Worm (Caenorhabditis elegans) whole organism, L1 larva: ENCODE data around the gene his-48.

Source experiments
- C16A3.4 ChIP-seq: fragments of 150-350 bp; optimal IDR thresholded peaks from 2 replicates; lab custom pipeline; 2014; ENCODE audit warnings: missing biosample characterization, missing genetic modification characterization
- C34B4.2 ChIP-seq: sonication (generic microtip); optimal IDR thresholded peaks from 2 replicates; lab custom pipeline; 2017; ENCODE audit warnings: mild to moderate bottlenecking, missing genetic modification characterization, missing compliant biosample characterization
- Y116A8C.19 ChIP-seq: sonication (generic microtip); optimal IDR thresholded peaks from 2 replicates; lab custom pipeline; 2016; ENCODE audit warnings: missing compliant biosample characterization, missing genetic modification characterization, borderline replicate concordance
- alr-1 ChIP-seq: fragments of 200-800 bp; sonication (Bioruptor generic); optimal IDR thresholded peaks from 2 replicates; lab custom pipeline; 2018; ENCODE audit warnings: borderline replicate concordance, mild to moderate bottlenecking, missing genetic modification characterization, missing compliant biosample characterization
- blmp-1 ChIP-seq: fragments of 150-350 bp; optimal IDR thresholded peaks from 2 replicates; lab custom pipeline; 2014; ENCODE audit warnings: missing biosample characterization, missing genetic modification characterization
- ceh-63 ChIP-seq: fragments of 200-800 bp; sonication (Bioruptor generic); optimal IDR thresholded peaks from 2 replicates; lab custom pipeline; 2018; ENCODE audit warnings: mild to moderate bottlenecking, missing genetic modification characterization, missing compliant biosample characterization
- ceh-8 ChIP-seq: fragments of 200-800 bp; sonication (Bioruptor generic); optimal IDR thresholded peaks from 2 replicates; lab custom pipeline; 2018; ENCODE audit warnings: mild to moderate bottlenecking, missing genetic modification characterization, moderate library complexity, missing compliant biosample characterization
- ceh-82 ChIP-seq, 3 experiments: fragments of 150-350 bp in 1 of 3; sonication (generic microtip) in 2 of 3; optimal IDR thresholded peaks; 2 replicates each; lab custom pipeline; 2014 to 2017; ENCODE audit warnings: missing biosample characterization in 3 of 3, missing genetic modification characterization in 3 of 3
- dsc-1 ChIP-seq: sonication (generic microtip); optimal IDR thresholded peaks from 2 replicates; lab custom pipeline; 2016; ENCODE audit warnings: mild to moderate bottlenecking, missing genetic modification characterization, missing compliant biosample characterization
- efl-1 ChIP-seq, 4 experiments: fragments of 150-350 bp; optimal IDR thresholded peaks in 3 of 4; peaks in 1 of 4; 1 replicate in 1 of 4; 2 replicates in 3 of 4; lab custom pipeline; 2014; ENCODE audit warnings: missing biosample characterization in 2 of 4, missing genetic modification characterization in 2 of 4, missing genetic modification reagents in 2 of 4
- egl-13 ChIP-seq: sonication (generic microtip); optimal IDR thresholded peaks from 2 replicates; lab custom pipeline; 2016; ENCODE audit warnings: missing genotype, missing genetic modification reagents, missing genetic modification characterization, missing compliant biosample characterization
- egl-27 ChIP-seq, 2 experiments: fragments of 150-350 bp in 1 of 2; sonication (generic microtip); optimal IDR thresholded peaks; 3 replicates each; lab custom pipeline; 2017 to 2018; ENCODE audit warnings: missing biosample characterization in 2 of 2, missing genetic modification characterization in 2 of 2, missing genetic modification reagents in 2 of 2
- elt-2 ChIP-seq: sonication (generic microtip); optimal IDR thresholded peaks from 2 replicates; lab custom pipeline; 2016; ENCODE audit warnings: missing genetic modification characterization, mild to moderate bottlenecking, inconsistent platforms, missing compliant biosample characterization, missing genetic modification reagents
- elt-3 ChIP-seq, 6 experiments: fragments of 150-350 bp in 1 of 6; sonication (generic microtip); optimal IDR thresholded peaks; 2 replicates each; lab custom pipeline; 2017 to 2018; ENCODE audit warnings: missing biosample characterization in 6 of 6, missing genetic modification characterization in 6 of 6, inconsistent platforms in 1 of 6
- ets-5 ChIP-seq: fragments of 200-800 bp; sonication (Bioruptor generic); IDR thresholded peaks from 2 replicates; pipeline ENCODE4 v1.3.6; 2022; ENCODE audit warnings: missing genetic modification characterization, missing compliant biosample characterization
- fkh-10 ChIP-seq: sonication (generic microtip); optimal IDR thresholded peaks from 2 replicates; lab custom pipeline; 2017; ENCODE audit warnings: missing biosample characterization, missing genetic modification reagents, missing genetic modification characterization
- hlh-17 ChIP-seq: fragments of 200-800 bp; sonication (Bioruptor generic); optimal IDR thresholded peaks from 2 replicates; lab custom pipeline; 2018; ENCODE audit warnings: missing genetic modification characterization, mild to moderate bottlenecking, missing compliant biosample characterization, moderate library complexity, borderline replicate concordance
- lin-14 ChIP-seq: fragments of 200-800 bp; sonication (Bioruptor generic); optimal IDR thresholded peaks from 2 replicates; lab custom pipeline; 2018; ENCODE audit warnings: mild to moderate bottlenecking, missing genetic modification characterization, moderate library complexity, missing compliant biosample characterization
- lin-35 ChIP-seq, 2 experiments: fragments of 150-350 bp; optimal IDR thresholded peaks; 2 replicates each; lab custom pipeline; 2014; ENCODE audit warnings: missing biosample characterization in 2 of 2, missing genetic modification characterization in 2 of 2, missing genetic modification reagents in 2 of 2
- lir-3 ChIP-seq: sonication (generic microtip); optimal IDR thresholded peaks from 2 replicates; lab custom pipeline; 2016; ENCODE audit warnings: mild to moderate bottlenecking, missing genetic modification characterization, moderate library complexity, missing compliant biosample characterization; ENCODE audit not compliant: poor library complexity
- mdl-1 ChIP-seq, 2 experiments: fragments of 150-350 bp; optimal IDR thresholded peaks; 2 replicates each; lab custom pipeline; 2014 to 2017; ENCODE audit warnings: missing biosample characterization in 2 of 2, missing genetic modification characterization in 2 of 2, inconsistent platforms in 1 of 2
- nhr-11 ChIP-seq: fragments of 150-350 bp; optimal IDR thresholded peaks from 2 replicates; lab custom pipeline; 2014; ENCODE audit warnings: missing biosample characterization, missing genetic modification characterization
- nhr-237 ChIP-seq: fragments of 150-350 bp; optimal IDR thresholded peaks from 2 replicates; lab custom pipeline; 2014; ENCODE audit warnings: missing biosample characterization, missing genetic modification characterization
- nhr-28 ChIP-seq: fragments of 150-350 bp; optimal IDR thresholded peaks from 2 replicates; lab custom pipeline; 2014; ENCODE audit warnings: missing biosample characterization, missing genetic modification characterization
- nhr-47 ChIP-seq: sonication (generic microtip); optimal IDR thresholded peaks from 2 replicates; lab custom pipeline; 2016; ENCODE audit warnings: mild to moderate bottlenecking, missing genetic modification characterization, moderate library complexity, missing compliant biosample characterization
- nhr-71 ChIP-seq: sonication (generic microtip); optimal IDR thresholded peaks from 2 replicates; lab custom pipeline; 2016; ENCODE audit warnings: mild to moderate bottlenecking, missing genetic modification characterization, moderate library complexity, missing compliant biosample characterization
- nhr-77 ChIP-seq: fragments of 150-350 bp; optimal IDR thresholded peaks from 2 replicates; lab custom pipeline; 2014; ENCODE audit warnings: missing biosample characterization, missing genetic modification characterization
- nhr-84 ChIP-seq: sonication (generic microtip); optimal IDR thresholded peaks from 2 replicates; lab custom pipeline; 2017; ENCODE audit warnings: missing biosample characterization, missing genetic modification characterization
- nhr-90 ChIP-seq: sonication (generic microtip); optimal IDR thresholded peaks from 2 replicates; lab custom pipeline; 2016; ENCODE audit warnings: mild to moderate bottlenecking, missing genetic modification characterization, missing compliant biosample characterization; ENCODE audit not compliant: poor library complexity
- pqm-1 ChIP-seq: sonication (generic microtip); optimal IDR thresholded peaks from 3 replicates; lab custom pipeline; 2017; ENCODE audit warnings: missing biosample characterization, missing genetic modification characterization
- rnt-1 ChIP-seq: sonication (generic microtip); optimal IDR thresholded peaks from 2 replicates; lab custom pipeline; 2016; ENCODE audit warnings: mild to moderate bottlenecking, missing genetic modification characterization, moderate library complexity, missing compliant biosample characterization
- snpc-4 ChIP-seq: fragments of 150-350 bp; optimal IDR thresholded peaks from 2 replicates; lab custom pipeline; 2014; ENCODE audit warnings: missing biosample characterization, missing genetic modification characterization
- sox-4 ChIP-seq: sonication (generic microtip); optimal IDR thresholded peaks from 2 replicates; lab custom pipeline; 2016; ENCODE audit warnings: missing genetic modification characterization, missing compliant biosample characterization
- sptf-1 ChIP-seq: fragments of 150-350 bp; optimal IDR thresholded peaks from 2 replicates; lab custom pipeline; 2014; ENCODE audit warnings: missing biosample characterization, missing genetic modification characterization
- sup-37 ChIP-seq: fragments of 200-800 bp; sonication (Bioruptor generic); optimal IDR thresholded peaks from 2 replicates; lab custom pipeline; 2018; ENCODE audit warnings: mild to moderate bottlenecking, missing genetic modification characterization, missing compliant biosample characterization
- swsn-7 ChIP-seq: sonication (generic microtip); optimal IDR thresholded peaks from 2 replicates; lab custom pipeline; 2016; ENCODE audit warnings: missing genetic modification characterization, missing compliant biosample characterization
- tbx-2 ChIP-seq: sonication (generic microtip); optimal IDR thresholded peaks from 2 replicates; lab custom pipeline; 2016; ENCODE audit warnings: missing genetic modification characterization, missing compliant biosample characterization
- tlp-1 ChIP-seq: fragments of 150-350 bp; optimal IDR thresholded peaks from 2 replicates; lab custom pipeline; 2014; ENCODE audit warnings: missing biosample characterization, missing genetic modification characterization
- unc-30 ChIP-seq: sonication (generic microtip); optimal IDR thresholded peaks from 2 replicates; lab custom pipeline; 2017; ENCODE audit warnings: missing biosample characterization, missing genetic modification characterization
- unc-86 ChIP-seq: sonication (generic microtip); optimal IDR thresholded peaks from 2 replicates; lab custom pipeline; 2016; ENCODE audit warnings: missing genetic modification characterization, missing compliant biosample characterization
- unc-98 ChIP-seq: fragments of 200-800 bp; sonication (Bioruptor generic); IDR thresholded peaks from 2 replicates; pipeline ENCODE4 v1.3.6; 2022; ENCODE audit warnings: missing genetic modification characterization, missing compliant biosample characterization
- zip-4 ChIP-seq: fragments of 200-800 bp; sonication (Bioruptor generic); optimal IDR thresholded peaks from 2 replicates; lab custom pipeline; 2018; ENCODE audit warnings: mild to moderate bottlenecking, missing genetic modification characterization, moderate library complexity, missing compliant biosample characterization
- ztf-11 ChIP-seq, 2 experiments: sonication (generic microtip); optimal IDR thresholded peaks; 2 replicates each; lab custom pipeline; 2016 to 2017; ENCODE audit warnings: missing genetic modification characterization in 2 of 2, missing biosample characterization in 1 of 2, missing compliant biosample characterization in 1 of 2

his-48 gene

DNA sequence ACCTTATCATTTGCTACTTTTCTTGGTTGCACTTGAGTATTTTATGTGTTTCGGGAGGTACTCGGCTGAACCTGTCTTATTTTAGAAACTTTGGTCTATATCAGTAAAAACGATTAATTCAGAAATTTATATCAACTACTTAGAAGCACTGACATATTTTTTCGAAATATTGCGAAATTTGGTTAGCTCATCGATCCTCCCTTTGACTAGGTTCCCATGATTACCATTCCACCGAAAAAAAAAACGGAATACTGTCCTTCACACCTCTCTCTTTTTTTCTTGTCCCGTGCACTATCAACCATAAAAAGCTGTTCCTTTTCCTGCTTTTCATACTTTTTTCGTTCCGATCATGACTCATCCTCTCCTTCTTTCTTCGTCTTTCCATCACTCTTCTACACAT is 39.3 kb upstream of the his-48 start:
- no peak for TF ChIP-seq dsc-1 (tag; lab: Kevin White, UChicago)
- TF ChIP-seq elt-2 (tag; lab: Kevin White, UChicago), result no peak
- TF ChIP-seq lin-35 (GFP tag; optimal IDR thresholded peaks at IDR 0.05; lab: Kevin White, UChicago), result no peak
- no peak for TF ChIP-seq alr-1 (tag; lab: Kevin White, UChicago)
- TF ChIP-seq nhr-11 (tag; lab: Kevin White, UChicago), result no peak
- no peak for TF ChIP-seq unc-86
- TF ChIP-seq nhr-47 (tag; lab: Kevin White, UChicago), result no peak
- no peak for TF ChIP-seq sox-4
- TF ChIP-seq lir-3, result no peak
- TF ChIP-seq nhr-77 (tag; lab: Kevin White, UChicago), result no peak
- no peak for TF ChIP-seq ceh-63 (GFP tag; lab: Kevin White, UChicago)
- TF ChIP-seq zip-4 (GFP tag; lab: Kevin White, UChicago), result no peak
- no peak for TF ChIP-seq tlp-1 (tag; lab: Kevin White, UChicago)
- no peak for TF ChIP-seq nhr-28 (tag; lab: Kevin White, UChicago)
- TF ChIP-seq nhr-237 (tag; lab: Kevin White, UChicago), result no peak
- TF ChIP-seq sup-37 (GFP tag; lab: Kevin White, UChicago), result no peak
- TF ChIP-seq nhr-71, result no peak
- TF ChIP-seq, all 84 proteins: peak for 0

DNA sequence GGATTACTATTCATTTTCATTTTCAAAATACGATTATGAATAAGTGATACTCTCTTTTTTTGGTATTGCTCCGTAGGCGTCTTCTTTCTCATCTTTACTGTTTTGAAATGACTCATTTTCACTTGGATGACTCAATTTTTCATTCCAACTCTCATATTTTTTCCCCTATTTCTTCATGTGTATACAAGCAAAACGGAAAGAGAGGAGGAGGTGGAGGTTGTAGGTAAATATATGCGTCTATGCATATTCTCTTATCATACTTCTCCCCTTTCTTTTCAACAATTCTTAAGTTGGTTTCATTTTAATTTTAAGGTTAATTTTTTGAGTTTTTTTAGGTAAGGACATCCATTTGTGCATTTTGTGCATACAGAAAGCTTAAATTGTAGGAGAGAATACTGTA is 38.4 kb upstream of the his-48 start:
- TF ChIP-seq elt-2 (tag; lab: Kevin White, UChicago) (peak; percentile 3), Y116A8C.19 (tag; lab: Kevin White, UChicago) (no peak), efl-1 (optimal IDR thresholded peaks at IDR 0.05; lab: Kevin White, UChicago) (no peak), efl-1 (GFP tag; optimal IDR thresholded peaks at IDR 0.05 in 1 of 2; lab: Kevin White, UChicago) (peak in 1 of 2 experiments; percentile 55)
- TF ChIP-seq, all 84 proteins: peak for 2

DNA sequence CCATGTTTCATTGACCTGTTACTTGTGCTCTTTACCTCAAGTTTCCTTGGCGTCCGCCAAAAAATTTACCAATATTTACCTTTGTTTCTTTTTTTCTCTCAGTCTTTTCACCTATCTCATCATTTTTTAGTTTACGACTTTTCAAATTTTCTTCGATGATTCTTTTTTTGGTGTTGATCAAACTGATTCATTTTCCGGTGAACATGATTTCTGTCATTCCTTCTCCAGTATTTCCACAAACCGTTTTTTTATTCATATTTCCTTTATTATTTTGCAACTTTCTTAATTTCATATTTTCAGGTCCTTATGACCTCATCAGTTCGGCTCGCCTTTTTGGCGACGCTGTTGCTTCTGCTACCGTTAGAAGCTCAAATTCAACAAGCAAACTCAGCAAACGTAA is 37.0 kb upstream of the his-48 start, which contains the start of gene F54D1.6:
TSS of gene F54D1.6 (plus strand) at position 301 of the 400 bp plus-strand sequence.
- TF ChIP-seq efl-1 (optimal IDR thresholded peaks at IDR 0.05; lab: Kevin White, UChicago), result no peak
- peak in 1 of 2 experiments; percentile 58 for TF ChIP-seq efl-1 (GFP tag; optimal IDR thresholded peaks at IDR 0.05 in 1 of 2; lab: Kevin White, UChicago)
- TF ChIP-seq ceh-82 (tag; optimal IDR thresholded peaks at IDR 0.05; lab: Kevin White, UChicago), result no peak

DNA sequence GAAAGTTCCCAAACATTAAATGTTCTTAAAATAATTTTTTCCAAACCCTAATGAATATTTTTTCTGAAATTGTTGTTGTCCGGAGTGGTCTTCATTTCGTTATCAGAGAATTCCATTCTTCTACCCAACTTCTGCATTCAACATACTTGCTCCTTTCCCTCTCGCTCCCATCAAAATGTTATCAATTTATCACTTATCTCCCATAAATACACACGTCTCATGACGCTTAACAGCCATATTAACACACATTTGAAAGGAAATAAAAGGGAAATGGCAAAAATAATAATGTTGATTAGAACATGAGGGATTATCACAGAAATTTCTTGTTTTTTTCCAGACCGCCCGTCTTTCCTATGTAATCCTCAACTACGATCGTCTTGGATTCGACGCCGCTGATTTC is 35.6 kb upstream of the his-48 start:
- TF ChIP-seq ceh-8 (GFP tag; lab: Kevin White, UChicago) (no peak), nhr-47 (tag; lab: Kevin White, UChicago) (no peak), sup-37 (GFP tag; lab: Kevin White, UChicago) (no peak), unc-98 (GFP tag; lab: Robert Waterston, UW) (no peak), swsn-7 (tag; lab: Kevin White, UChicago) (no peak), egl-27 (tag; optimal IDR thresholded peaks at IDR 0.05; lab: Kevin White, UChicago) (no peak), elt-2 (tag; lab: Kevin White, UChicago) (peak; percentile 91), hlh-17 (GFP tag; lab: Kevin White, UChicago) (no peak), sptf-1 (no peak), rnt-1 (no peak), sox-4 (no peak), lin-35 (GFP tag; optimal IDR thresholded peaks at IDR 0.05; lab: Kevin White, UChicago) (peak in 1 of 2 experiments; percentile 46), C34B4.2 (tag; lab: Kevin White, UChicago) (no peak), ztf-11 (tag; optimal IDR thresholded peaks at IDR 0.05; lab: Kevin White, UChicago) (no peak), nhr-237 (tag; lab: Kevin White, UChicago) (no peak), C16A3.4 (tag; lab: Kevin White, UChicago) (no peak), elt-3 (tag; optimal IDR thresholded peaks at IDR 0.05; lab: Kevin White, UChicago) (no peak), snpc-4 (tag; lab: Kevin White, UChicago) (no peak), pqm-1 (tag; lab: Kevin White, UChicago) (peak; percentile 83), lin-14 (peak; percentile 6), nhr-77 (tag; lab: Kevin White, UChicago) (no peak), ets-5 (GFP tag; lab: Robert Waterston, UW) (no peak), blmp-1 (tag; lab: Kevin White, UChicago) (no peak), unc-30 (no peak), nhr-84 (tag; lab: Kevin White, UChicago) (no peak), tbx-2 (tag; lab: Kevin White, UChicago) (no peak), unc-86 (no peak), mdl-1 (tag; optimal IDR thresholded peaks at IDR 0.05; lab: Kevin White, UChicago) (no peak), fkh-10 (GFP tag; lab: Kevin White, UChicago) (no peak), nhr-90 (tag; lab: Kevin White, UChicago) (no peak), egl-13 (no peak)
